Worm (Caenorhabditis elegans): ENCODE data around the gene Y55B1BL.2.
A peak's percentile ranks its signal among the peaks of the same experiment; 100 is the strongest.

Y55B1BL.2 gene

DNA sequence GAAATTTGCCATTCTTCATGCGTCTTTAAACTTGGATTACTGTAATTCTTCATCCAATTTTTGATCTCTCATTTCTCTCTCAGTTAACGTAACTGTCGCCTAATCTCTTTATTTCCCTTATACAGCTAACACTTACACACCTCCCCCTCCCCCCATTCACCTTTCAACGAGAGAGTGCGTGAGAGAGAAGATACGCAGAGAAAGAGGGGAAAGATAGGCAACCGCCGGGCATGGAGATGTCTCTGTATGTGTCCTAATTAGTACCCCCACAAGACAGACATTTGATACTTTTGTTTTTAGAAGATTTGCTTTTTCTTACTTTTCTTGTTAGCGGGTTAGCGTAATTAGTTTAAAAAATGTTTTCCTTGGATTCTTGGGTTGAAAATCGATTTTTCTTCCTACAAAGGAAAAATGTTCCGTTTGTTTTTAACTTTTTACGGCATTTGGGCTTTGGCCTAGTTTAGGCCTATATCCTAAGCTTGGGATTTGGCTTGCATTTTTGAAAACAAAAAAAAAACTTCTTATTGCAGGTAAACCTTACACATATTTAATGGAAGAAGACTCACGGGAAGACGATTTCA lies 31.9 kb downstream of the Y55B1BL.2 start, which contains the start of gene affl-2:
TSS of gene affl-2 (plus strand) at position 531 of the 581 bp plus-strand sequence.
- TF ChIP-seq tbx-8 (GFP tag; optimal IDR thresholded peaks at IDR 0.05): no peak
- TF ChIP-seq ceh-43 (GFP tag; optimal IDR thresholded peaks at IDR 0.05): peak; percentile 3
- peak; percentile 69 for TF ChIP-seq ham-2 (GFP tag; optimal IDR thresholded peaks at IDR 0.05)
- TF ChIP-seq nhr-2 (tag; optimal IDR thresholded peaks at IDR 0.05): peak; percentile 63
- peak; percentile 47 for TF ChIP-seq mep-1 (tag; optimal IDR thresholded peaks at IDR 0.05)
- no peak for TF ChIP-seq drap-1 (GFP tag; optimal IDR thresholded peaks at IDR 0.05)
- peak; percentile 63 for TF ChIP-seq mls-2 (tag; optimal IDR thresholded peaks at IDR 0.05)
- TF ChIP-seq ces-1 (GFP tag; optimal IDR thresholded peaks at IDR 0.05): peak; percentile 25
- TF ChIP-seq sptf-1 (tag; optimal IDR thresholded peaks at IDR 0.05): peak; percentile 62

- TF ChIP-seq hlh-1 (tag; optimal IDR thresholded peaks at IDR 0.05) (no peak), flh-1 (GFP tag; optimal IDR thresholded peaks at IDR 0.05) (no peak), nhr-28 (tag; optimal IDR thresholded peaks at IDR 0.05) (no peak), mls-2 (tag; optimal IDR thresholded peaks at IDR 0.05) (no peak), M03D4.4 (tag; optimal IDR thresholded peaks at IDR 0.05) (no peak), blmp-1 (tag; optimal IDR thresholded peaks at IDR 0.05) (no peak), drap-1 (GFP tag; optimal IDR thresholded peaks at IDR 0.05) (no peak), ceh-83 (GFP tag; optimal IDR thresholded peaks at IDR 0.05) (no peak), ztf-11 (tag; optimal IDR thresholded peaks at IDR 0.05) (no peak), bed-3 (GFP tag; optimal IDR thresholded peaks at IDR 0.05) (no peak)
Measured at ce11 chrIII:437033-437432, 34.5 kb downstream of the Y55B1BL.2 start.

DNA sequence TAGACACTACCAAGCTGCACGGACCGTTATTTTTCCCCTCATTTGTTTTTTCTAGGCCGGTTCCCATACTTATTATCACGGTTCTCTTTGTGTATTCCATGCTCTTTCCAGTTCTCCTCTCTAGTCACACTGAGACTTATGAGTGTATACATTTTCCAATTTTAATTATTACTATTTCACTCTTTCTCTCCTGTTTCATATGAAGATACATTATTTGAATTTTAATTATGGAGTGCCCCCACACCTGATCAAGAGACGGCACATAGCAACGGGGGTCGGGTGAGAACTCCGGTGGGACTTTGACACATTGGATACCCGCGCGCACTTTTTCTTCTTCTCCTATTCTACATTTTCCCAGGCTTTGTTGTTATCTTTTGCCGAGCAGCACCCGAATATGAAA lies 37.4 kb downstream of the Y55B1BL.2 start, which contains the start of gene affl-1:
TSS of gene affl-1 (plus strand) at position 301 of the 400 bp plus-strand sequence.
- no peak for TF ChIP-seq M03D4.4 (tag; optimal IDR thresholded peaks at IDR 0.05)
- no peak for TF ChIP-seq unc-39 (tag; optimal IDR thresholded peaks at IDR 0.05)
- no peak for TF ChIP-seq ceh-39 (tag; optimal IDR thresholded peaks at IDR 0.05)
- TF ChIP-seq nhr-28 (tag; optimal IDR thresholded peaks at IDR 0.05): no peak
- TF ChIP-seq mep-1 (tag; optimal IDR thresholded peaks at IDR 0.05): no peak

- TF ChIP-seq ces-1 (GFP tag; optimal IDR thresholded peaks at IDR 0.05): no peak
- TF ChIP-seq zip-8 (tag; optimal IDR thresholded peaks at IDR 0.05): no peak
- no peak for TF ChIP-seq mab-5 (tag; optimal IDR thresholded peaks at IDR 0.05)
- TF ChIP-seq unc-120 (tag; optimal IDR thresholded peaks at IDR 0.05; ENCODE audit: poor library complexity, severe bottlenecking): no peak
- TF ChIP-seq ztf-11 (tag; optimal IDR thresholded peaks at IDR 0.05): no peak
- no peak for TF ChIP-seq ceh-83 (GFP tag; optimal IDR thresholded peaks at IDR 0.05)
- TF ChIP-seq bed-3 (GFP tag; optimal IDR thresholded peaks at IDR 0.05): no peak
- TF ChIP-seq lsy-2 (tag; optimal IDR thresholded peaks at IDR 0.05): no peak
- TF ChIP-seq unc-39 (tag; optimal IDR thresholded peaks at IDR 0.05): no peak
- no peak for TF ChIP-seq mls-2 (tag; optimal IDR thresholded peaks at IDR 0.05)
- no peak for TF ChIP-seq nhr-2 (tag; optimal IDR thresholded peaks at IDR 0.05)
- TF ChIP-seq sptf-1 (tag; optimal IDR thresholded peaks at IDR 0.05): no peak
- TF ChIP-seq pha-4 (tag; optimal IDR thresholded peaks at IDR 0.05): no peak
Measured at ce11 chrIII:444101-444500, 41.5 kb downstream of the Y55B1BL.2 start, which contains the start of gene Y55B1BR.8. Gene Y55B1BR.8 (plus strand): TSS chrIII:444401.

DNA sequence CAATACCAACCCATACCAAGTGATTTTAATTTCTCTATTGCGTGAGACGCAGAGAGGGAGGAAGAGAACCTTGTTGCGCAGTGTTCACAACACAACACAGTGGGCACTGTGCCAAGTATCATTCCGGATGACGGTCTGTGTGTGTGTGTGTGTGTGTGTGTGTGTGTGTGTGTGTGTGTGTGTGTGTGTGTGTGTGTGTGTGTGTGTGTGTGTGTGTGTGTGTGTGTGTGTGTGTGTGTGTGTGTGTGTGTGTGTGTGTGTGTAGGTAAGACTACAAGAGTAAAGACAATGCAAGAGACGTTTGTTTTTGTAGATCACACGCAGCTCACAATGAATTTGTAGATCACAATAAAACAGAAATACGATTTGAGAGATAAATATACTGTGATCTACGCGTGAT lies 43.0 kb downstream of the Y55B1BL.2 start:
- TF ChIP-seq sptf-1 (tag; optimal IDR thresholded peaks at IDR 0.05) (peak; percentile 73), M03D4.4 (tag; optimal IDR thresholded peaks at IDR 0.05) (peak; percentile 75), lin-32 (GFP tag; optimal IDR thresholded peaks at IDR 0.05) (peak; percentile 66), flh-1 (GFP tag; optimal IDR thresholded peaks at IDR 0.05) (peak; percentile 25), ceh-83 (GFP tag; optimal IDR thresholded peaks at IDR 0.05) (peak; percentile 9), sem-2 (GFP tag; optimal IDR thresholded peaks at IDR 0.05) (peak; percentile 53), ceh-43 (GFP tag; optimal IDR thresholded peaks at IDR 0.05) (peak; percentile 19), ham-2 (GFP tag; optimal IDR thresholded peaks at IDR 0.05) (peak; percentile 15), cnd-1 (tag; optimal IDR thresholded peaks at IDR 0.05) (peak; percentile 65), mls-2 (tag; optimal IDR thresholded peaks at IDR 0.05) (peak; percentile 58), drap-1 (GFP tag; optimal IDR thresholded peaks at IDR 0.05) (peak; percentile 60)

ce11 chrIII:446860-447259 lies 44.3 kb downstream of the Y55B1BL.2 start:
- TF ChIP-seq nhr-237 (tag; optimal IDR thresholded peaks at IDR 0.05): no peak
- no peak for TF ChIP-seq elt-1 (tag; optimal IDR thresholded peaks at IDR 0.05; ENCODE audit: borderline replicate concordance, insufficient read depth)
- TF ChIP-seq nhr-2 (tag; optimal IDR thresholded peaks at IDR 0.05): no peak
- no peak for TF ChIP-seq bed-3 (GFP tag; optimal IDR thresholded peaks at IDR 0.05)
- no peak for TF ChIP-seq mls-2 (tag; optimal IDR thresholded peaks at IDR 0.05)
- TF ChIP-seq nhr-28 (tag; optimal IDR thresholded peaks at IDR 0.05): no peak
- no peak for TF ChIP-seq tbx-8 (GFP tag; optimal IDR thresholded peaks at IDR 0.05)
- no peak for TF ChIP-seq unc-39 (tag; optimal IDR thresholded peaks at IDR 0.05)
- TF ChIP-seq ztf-11 (tag; optimal IDR thresholded peaks at IDR 0.05): no peak
- TF ChIP-seq mab-5 (tag; optimal IDR thresholded peaks at IDR 0.05): no peak
- TF ChIP-seq M03D4.4 (tag; optimal IDR thresholded peaks at IDR 0.05): no peak
- TF ChIP-seq hlh-1 (tag; optimal IDR thresholded peaks at IDR 0.05): no peak
- TF ChIP-seq flh-1 (GFP tag; optimal IDR thresholded peaks at IDR 0.05): no peak
- no peak for TF ChIP-seq unc-62 (GFP tag; optimal IDR thresholded peaks at IDR 0.05)
- no peak for TF ChIP-seq elt-3 (tag; optimal IDR thresholded peaks at IDR 0.05)
- no peak for TF ChIP-seq ces-1 (GFP tag; optimal IDR thresholded peaks at IDR 0.05)
- no peak for TF ChIP-seq mep-1 (tag; optimal IDR thresholded peaks at IDR 0.05)
- no peak for TF ChIP-seq nhr-76 (tag; optimal IDR thresholded peaks at IDR 0.05)
- TF ChIP-seq blmp-1 (tag; optimal IDR thresholded peaks at IDR 0.05): no peak

Measured in whole organism, mixed stage, embryonic.